Worm (Caenorhabditis elegans): ENCODE results near the gene M02G9.4.

- TF ChIP-seq nhr-76 (tag; optimal IDR thresholded peaks at IDR 0.05) = no peak
- TF ChIP-seq Y5F2A.4 (GFP tag; optimal IDR thresholded peaks at IDR 0.05) = no peak
- TF ChIP-seq nhr-11 (tag; optimal IDR thresholded peaks at IDR 0.05) = no peak
- TF ChIP-seq zip-2 (tag; optimal IDR thresholded peaks at IDR 0.05) = no peak
- TF ChIP-seq nhr-77 (tag; optimal IDR thresholded peaks at IDR 0.05) = no peak
- TF ChIP-seq lsy-2 (tag; optimal IDR thresholded peaks at IDR 0.05) = no peak
- no peak for TF ChIP-seq jun-1 (tag; optimal IDR thresholded peaks at IDR 0.05)
- TF ChIP-seq ama-1 (optimal IDR thresholded peaks at IDR 0.05) = no peak
These were observed 34.9 kb downstream of the M02G9.4 start, which contains the start of gene C07E3.8 for ce11 chrII:10351963-10352362.

Data from whole organism, L4 larva.